Fruit fly (Drosophila melanogaster): ENCODE results near the gene CG42716.

The CG42716 gene

dm6 chr3L:16028924-16029323 is 4.7 kb upstream of the CG42716 start:
- TF ChIP-seq CG8159 (tag; optimal IDR thresholded peaks at IDR 0.05) (no peak), CG10348 (GFP tag; IDR thresholded peaks at IDR 0.05) (no peak), CG17806 (tag; optimal IDR thresholded peaks at IDR 0.05) (no peak), CG15710 (tag; optimal IDR thresholded peaks at IDR 0.05) (no peak), rn (GFP tag; IDR thresholded peaks at IDR 0.05) (no peak), Snoo (tag; optimal IDR thresholded peaks at IDR 0.05) (no peak), CG4496 (GFP tag; IDR thresholded peaks at IDR 0.05) (no peak), CG8301 (tag; optimal IDR thresholded peaks at IDR 0.05) (no peak), CG32121 (GFP tag; IDR thresholded peaks at IDR 0.05) (no peak), D1 (tag; optimal IDR thresholded peaks at IDR 0.05) (no peak), Pif1A (GFP tag; optimal IDR thresholded peaks at IDR 0.05) (no peak), Ets98B (GFP tag; IDR thresholded peaks at IDR 0.05) (no peak), CG13204 (GFP tag; optimal IDR thresholded peaks at IDR 0.05) (no peak), EcR (GFP tag; optimal IDR thresholded peaks at IDR 0.05) (no peak), CG34367 (tag; optimal IDR thresholded peaks at IDR 0.05) (no peak)

dm6 chr3L:16034224-16034623 is 646 bp downstream of the CG42716 start, which contains the start of gene CG42538:
Gene CG42538 (plus strand): TSS chr3L:16034524.
- TF ChIP-seq CG4496 (GFP tag; IDR thresholded peaks at IDR 0.05) (no peak), CG17806 (tag; optimal IDR thresholded peaks at IDR 0.05) (no peak), D1 (tag; optimal IDR thresholded peaks at IDR 0.05) (no peak), CG32121 (GFP tag; IDR thresholded peaks at IDR 0.05) (no peak), rn (GFP tag; IDR thresholded peaks at IDR 0.05) (no peak), CG8159 (tag; optimal IDR thresholded peaks at IDR 0.05) (no peak), fd96Ca (GFP tag; IDR thresholded peaks at IDR 0.05) (no peak), Ets98B (GFP tag; IDR thresholded peaks at IDR 0.05) (no peak), Snoo (tag; optimal IDR thresholded peaks at IDR 0.05) (no peak), CG14655 (GFP tag; optimal IDR thresholded peaks at IDR 0.05) (no peak), CG15710 (tag; optimal IDR thresholded peaks at IDR 0.05) (no peak), CG34367 (tag; optimal IDR thresholded peaks at IDR 0.05) (no peak)

- no peak for TF ChIP-seq CG32121 (GFP tag; IDR thresholded peaks at IDR 0.05)
- TF ChIP-seq gl (tag; optimal IDR thresholded peaks at IDR 0.05): no peak
- no peak for TF ChIP-seq D1 (tag; optimal IDR thresholded peaks at IDR 0.05)
- no peak for TF ChIP-seq CG9948 (tag; optimal IDR thresholded peaks at IDR 0.05)
- no peak for TF ChIP-seq CG4496 (GFP tag; IDR thresholded peaks at IDR 0.05)
- no peak for TF ChIP-seq Snoo (tag; optimal IDR thresholded peaks at IDR 0.05)
- TF ChIP-seq fd96Ca (GFP tag; IDR thresholded peaks at IDR 0.05): no peak
- TF ChIP-seq CG8159 (tag; optimal IDR thresholded peaks at IDR 0.05): no peak
- no peak for TF ChIP-seq CG34367 (tag; optimal IDR thresholded peaks at IDR 0.05)
- no peak for TF ChIP-seq rn (GFP tag; IDR thresholded peaks at IDR 0.05)
- TF ChIP-seq CG13204 (GFP tag; optimal IDR thresholded peaks at IDR 0.05): no peak
- TF ChIP-seq CG12605 (GFP tag; IDR thresholded peaks at IDR 0.05): no peak
These were observed 1.6 kb downstream of the CG42716 start, which contains the start of gene CG5895 for dm6 chr3L:16035185-16035584. Gene CG5895 (plus strand): TSS chr3L:16035485.

dm6 chr3L:16037048-16037477 is 3.5 kb downstream of the CG42716 start:
- TF ChIP-seq CG10348 (GFP tag; IDR thresholded peaks at IDR 0.05) (no peak), CG13204 (GFP tag; optimal IDR thresholded peaks at IDR 0.05) (peak; percentile 8), CG8301 (tag; optimal IDR thresholded peaks at IDR 0.05) (peak; percentile 80), fd96Ca (GFP tag; IDR thresholded peaks at IDR 0.05) (peak; percentile 80), CG17806 (tag; optimal IDR thresholded peaks at IDR 0.05) (peak; percentile 70), gl (tag; optimal IDR thresholded peaks at IDR 0.05) (peak; percentile 59), rn (GFP tag; IDR thresholded peaks at IDR 0.05) (peak; percentile 57; the same call in 1 of the 2 replicates), D1 (tag; optimal IDR thresholded peaks at IDR 0.05) (peak; percentile 61), Pif1B (GFP tag; optimal IDR thresholded peaks at IDR 0.05) (peak; percentile 49), Ets98B (GFP tag; IDR thresholded peaks at IDR 0.05) (peak; percentile 90), CG32121 (GFP tag; IDR thresholded peaks at IDR 0.05) (peak; percentile 70), Snoo (tag; optimal IDR thresholded peaks at IDR 0.05) (peak; percentile 75), EcR (GFP tag; optimal IDR thresholded peaks at IDR 0.05) (no peak), CG8159 (tag; optimal IDR thresholded peaks at IDR 0.05) (peak; percentile 70), CG15710 (tag; optimal IDR thresholded peaks at IDR 0.05) (peak; percentile 65), CG12605 (GFP tag; IDR thresholded peaks at IDR 0.05) (peak; percentile 86), CG34367 (tag; optimal IDR thresholded peaks at IDR 0.05) (peak; percentile 65), Pif1A (GFP tag; optimal IDR thresholded peaks at IDR 0.05) (peak; percentile 82), CG14655 (GFP tag; optimal IDR thresholded peaks at IDR 0.05) (peak; percentile 76), CG9948 (tag; optimal IDR thresholded peaks at IDR 0.05) (peak; percentile 62), CG4496 (GFP tag; IDR thresholded peaks at IDR 0.05) (peak; percentile 90)

- peak; percentile 76 for TF ChIP-seq CG4496 (GFP tag; IDR thresholded peaks at IDR 0.05)
- TF ChIP-seq CG14655 (GFP tag; optimal IDR thresholded peaks at IDR 0.05): peak; percentile 31
- no peak for TF ChIP-seq CG8159 (tag; optimal IDR thresholded peaks at IDR 0.05)
- peak; percentile 40 for TF ChIP-seq CG8301 (tag; optimal IDR thresholded peaks at IDR 0.05)
- peak; percentile 79 for TF ChIP-seq Ets98B (GFP tag; IDR thresholded peaks at IDR 0.05)
- TF ChIP-seq CG15710 (tag; optimal IDR thresholded peaks at IDR 0.05): peak; percentile 4
- TF ChIP-seq Snoo (tag; optimal IDR thresholded peaks at IDR 0.05): peak; percentile 17
- no peak for TF ChIP-seq CG13204 (GFP tag; optimal IDR thresholded peaks at IDR 0.05)
- TF ChIP-seq Pif1B (GFP tag; optimal IDR thresholded peaks at IDR 0.05): peak; percentile 4
- TF ChIP-seq CG17806 (tag; optimal IDR thresholded peaks at IDR 0.05): peak; percentile 17
- TF ChIP-seq CG34367 (tag; optimal IDR thresholded peaks at IDR 0.05): no peak
- TF ChIP-seq rn (GFP tag; IDR thresholded peaks at IDR 0.05): no peak
- TF ChIP-seq gl (tag; optimal IDR thresholded peaks at IDR 0.05): peak; percentile 15
- TF ChIP-seq CG12605 (GFP tag; IDR thresholded peaks at IDR 0.05): peak; percentile 59
- TF ChIP-seq EcR (GFP tag; optimal IDR thresholded peaks at IDR 0.05): peak; percentile 95
- peak; percentile 60 for TF ChIP-seq CG32121 (GFP tag; IDR thresholded peaks at IDR 0.05)
- no peak for TF ChIP-seq CG10348 (GFP tag; IDR thresholded peaks at IDR 0.05)
- no peak for TF ChIP-seq CG9948 (tag; optimal IDR thresholded peaks at IDR 0.05)
- peak; percentile 53 for TF ChIP-seq Pif1A (GFP tag; optimal IDR thresholded peaks at IDR 0.05)
- TF ChIP-seq fd96Ca (GFP tag; IDR thresholded peaks at IDR 0.05): peak; percentile 72; the same call in 2 of the 3 replicates
These were observed 4.2 kb downstream of the CG42716 start for dm6 chr3L:16037690-16038332.
